Worm (Caenorhabditis elegans): ENCODE results near the gene W08A12.3.

DNA sequence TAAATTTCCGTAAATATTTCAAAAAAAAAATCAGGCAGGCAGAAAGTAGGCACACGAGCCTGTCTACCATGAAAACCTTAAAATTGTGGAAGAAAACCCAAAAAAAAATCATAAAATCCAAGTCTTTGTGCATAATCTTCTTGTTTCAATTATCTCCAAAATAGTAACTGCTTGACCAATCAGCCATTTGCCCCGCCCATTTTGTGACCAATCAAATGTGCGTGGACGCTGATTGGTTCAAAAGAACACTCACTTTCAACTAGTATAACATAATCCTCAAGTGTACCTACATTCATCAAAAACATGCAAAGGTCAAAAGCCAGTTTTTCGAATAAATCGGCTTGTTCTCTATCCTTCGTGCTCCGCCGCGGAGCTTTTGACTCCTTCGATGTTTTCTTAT, 4.1 kb upstream of the W08A12.3 start:
- TF ChIP-seq snpc-4 (GFP tag; optimal IDR thresholded peaks at IDR 0.05): no peak
- TF ChIP-seq snpc-4 (tag; optimal IDR thresholded peaks at IDR 0.05): no peak
- no peak for TF ChIP-seq snpc-1.1 (tag; optimal IDR thresholded peaks at IDR 0.05; ENCODE audit: insufficient read depth)
